Fruit fly (Drosophila melanogaster) whole organism, embryonic: ENCODE results near the gene Gdh.

Experiments used
- Asciz ChIP-seq: fragments of 200-800 bp; sonication (Bioruptor generic); optimal IDR thresholded peaks from 2 replicates; lab custom pipeline; 2017; ENCODE audit warnings: missing biosample characterization, mild to moderate bottlenecking, missing genetic modification characterization, missing genetic modification reagents
- Blimp-1 ChIP-seq: fragments of 200-800 bp; sonication (Bioruptor generic); optimal IDR thresholded peaks from 3 replicates; lab custom pipeline; 2018; ENCODE audit warnings: missing biosample characterization, missing genetic modification characterization, mild to moderate bottlenecking, moderate library complexity, missing genetic modification reagents
- CG10543 ChIP-seq: fragments of 200-800 bp; sonication (Bioruptor generic); optimal IDR thresholded peaks from 3 replicates; lab custom pipeline; 2017; ENCODE audit warnings: missing biosample characterization, mild to moderate bottlenecking, missing genetic modification characterization, moderate library complexity
- CG10565 ChIP-seq: fragments of 200-800 bp; sonication (Bioruptor generic); optimal IDR thresholded peaks from 3 replicates; lab custom pipeline; 2016; ENCODE audit warnings: missing biosample characterization, mild to moderate bottlenecking, missing genetic modification characterization
- CG11696 ChIP-seq: fragments of 200-800 bp; sonication (Bioruptor generic); IDR thresholded peaks from 2 replicates; pipeline ENCODE4 v1.3.6; 2022; ENCODE audit warnings: missing biosample characterization, missing genetic modification characterization
- CG12155 ChIP-seq: fragments of 200-800 bp; sonication (Bioruptor generic); optimal IDR thresholded peaks from 3 replicates; lab custom pipeline; 2016; ENCODE audit warnings: missing biosample characterization, missing genetic modification characterization
- CG13424 ChIP-seq: fragments of 200-800 bp; sonication (Bioruptor generic); optimal IDR thresholded peaks from 2 replicates; lab custom pipeline; 2019; ENCODE audit warnings: missing biosample characterization, mild to moderate bottlenecking, missing genetic modification characterization, moderate library complexity
- CG13624 ChIP-seq: fragments of 200-800 bp; sonication (Bioruptor generic); optimal IDR thresholded peaks from 2 replicates; lab custom pipeline; 2016; ENCODE audit warnings: missing biosample characterization, missing genetic modification characterization
- CG15479 ChIP-seq: fragments of 200-800 bp; sonication (Bioruptor generic); optimal IDR thresholded peaks from 3 replicates; lab custom pipeline; 2019; ENCODE audit warnings: missing biosample characterization, mild to moderate bottlenecking, missing genetic modification characterization, moderate library complexity
- CG15601 ChIP-seq: fragments of 200-800 bp; sonication (Bioruptor generic); optimal IDR thresholded peaks from 3 replicates; lab custom pipeline; 2019; ENCODE audit warnings: missing biosample characterization, mild to moderate bottlenecking, missing genetic modification characterization, moderate library complexity
- CG1602 ChIP-seq: fragments of 200-800 bp; sonication (Bioruptor generic); optimal IDR thresholded peaks from 3 replicates; lab custom pipeline; 2016; ENCODE audit warnings: missing biosample characterization, missing genetic modification characterization
- CG2712 ChIP-seq: fragments of 200-800 bp; optimal IDR thresholded peaks from 3 replicates; lab custom pipeline; 2019; ENCODE audit warnings: missing biosample characterization, mild to moderate bottlenecking, missing genetic modification characterization, moderate library complexity
- CG31365 ChIP-seq: fragments of 200-800 bp; sonication (Bioruptor generic); optimal IDR thresholded peaks from 2 replicates; lab custom pipeline; 2018; ENCODE audit warnings: missing biosample characterization, mild to moderate bottlenecking, missing genetic modification characterization
- CG32532 ChIP-seq: fragments of 200-800 bp; sonication (Bioruptor generic); IDR thresholded peaks from 2 replicates; pipeline ENCODE4 v1.3.6; 2022; ENCODE audit warnings: missing biosample characterization, missing genetic modification characterization
- CG43689 ChIP-seq: fragments of 200-800 bp; sonication (Bioruptor generic); IDR thresholded peaks from 2 replicates; pipeline ENCODE4 v1.3.6; 2022; ENCODE audit warnings: missing biosample characterization, missing genetic modification characterization
- CG4424 ChIP-seq: fragments of 200-800 bp; sonication (Bioruptor generic); optimal IDR thresholded peaks from 3 replicates; lab custom pipeline; 2016; ENCODE audit warnings: missing biosample characterization, missing genetic modification characterization
- CG8281 ChIP-seq: fragments of 200-800 bp; sonication (Bioruptor generic); optimal IDR thresholded peaks from 2 replicates; lab custom pipeline; 2018; ENCODE audit warnings: missing biosample characterization, mild to moderate bottlenecking, missing genetic modification characterization, moderate library complexity
- CG9609 ChIP-seq: fragments of 200-800 bp; sonication (Bioruptor generic); optimal IDR thresholded peaks from 3 replicates; lab custom pipeline; 2016; ENCODE audit warnings: missing biosample characterization, missing genetic modification characterization
- Eip74EF ChIP-seq, 2 experiments: fragments of 200-800 bp in 1 of 2; fragments of >200 bp in 1 of 2; sonication (Bioruptor generic) in 1 of 2; optimal IDR thresholded peaks; 2 replicates each; lab custom pipeline; 2017 to 2019; ENCODE audit warnings: missing biosample characterization in 2 of 2, missing genetic modification characterization in 2 of 2, mild to moderate bottlenecking in 1 of 2, moderate library complexity in 1 of 2
- Hr51 ChIP-seq, 2 experiments: fragments of 200-800 bp; sonication (Bioruptor generic); optimal IDR thresholded peaks; 2 replicates in 1 of 2; 3 replicates in 1 of 2; lab custom pipeline; 2016 to 2018; ENCODE audit warnings: missing biosample characterization in 2 of 2, missing genetic modification characterization in 2 of 2, mild to moderate bottlenecking in 1 of 2, moderate library complexity in 1 of 2
- Meics ChIP-seq: fragments of 200-800 bp; sonication (Bioruptor generic); optimal IDR thresholded peaks from 2 replicates; lab custom pipeline; 2017; ENCODE audit warnings: missing biosample characterization, mild to moderate bottlenecking, missing genetic modification characterization
- Nf-YA ChIP-seq: fragments of 200-800 bp; sonication (Bioruptor generic); IDR thresholded peaks from 2 replicates; pipeline ENCODE4 v1.3.6; 2022; ENCODE audit warnings: missing biosample characterization, missing genetic modification characterization
- Nf-YB ChIP-seq: fragments of 200-800 bp; sonication (Bioruptor generic); optimal IDR thresholded peaks from 3 replicates; lab custom pipeline; 2019; ENCODE audit warnings: missing biosample characterization, mild to moderate bottlenecking, missing genetic modification characterization, moderate library complexity
- Nf-YC ChIP-seq: fragments of 200-800 bp; optimal IDR thresholded peaks from 3 replicates; lab custom pipeline; 2019; ENCODE audit warnings: missing biosample characterization, mild to moderate bottlenecking, missing genetic modification characterization, moderate library complexity
- NfI ChIP-seq: fragments of 200-800 bp; sonication (Bioruptor generic); optimal IDR thresholded peaks from 3 replicates; lab custom pipeline; 2018; ENCODE audit warnings: missing biosample characterization, mild to moderate bottlenecking, missing genetic modification characterization, moderate library complexity
- Tbp ChIP-seq: fragments of >200 bp; optimal IDR thresholded peaks from 2 replicates; lab custom pipeline; 2018; ENCODE audit warnings: missing biosample characterization, missing genetic modification characterization
- ac ChIP-seq: fragments of 200-800 bp; sonication (Bioruptor generic); optimal IDR thresholded peaks from 3 replicates; lab custom pipeline; 2017; ENCODE audit warnings: missing biosample characterization, mild to moderate bottlenecking, missing genetic modification characterization
- ase ChIP-seq: fragments of 200-800 bp; sonication (Bioruptor generic); IDR thresholded peaks from 3 replicates; pipeline ENCODE4 v1.3.6; 2022; ENCODE audit warnings: missing biosample characterization, missing genetic modification characterization
- az2 ChIP-seq: fragments of 200-800 bp; sonication (Bioruptor generic); optimal IDR thresholded peaks from 3 replicates; lab custom pipeline; 2016; ENCODE audit warnings: missing biosample characterization, missing genetic modification characterization
- br ChIP-seq: fragments of >200 bp; optimal IDR thresholded peaks from 2 replicates; lab custom pipeline; 2017
- chinmo ChIP-seq: fragments of 200-800 bp; sonication (Bioruptor generic); IDR thresholded peaks from 4 replicates; pipeline ENCODE4 v1.3.6; 2022; ENCODE audit warnings: missing biosample characterization, missing genetic modification characterization; ENCODE audit not compliant: partially characterized antibody
- chn ChIP-seq: fragments of 200-800 bp; sonication (Bioruptor generic); optimal IDR thresholded peaks from 2 replicates; lab custom pipeline; 2016; ENCODE audit warnings: missing biosample characterization, missing genetic modification characterization
- ftz-f1 ChIP-seq: fragments of 200-800 bp; sonication (Bioruptor generic); optimal IDR thresholded peaks from 2 replicates; lab custom pipeline; 2016; ENCODE audit warnings: missing biosample characterization, missing genetic modification characterization
- gce ChIP-seq: fragments of 200-800 bp; sonication (Bioruptor generic); IDR thresholded peaks from 3 replicates; pipeline ENCODE4 v1.3.6; 2022; ENCODE audit warnings: missing biosample characterization, missing genetic modification characterization
- gem ChIP-seq: fragments of 200-800 bp; sonication (Bioruptor generic); optimal IDR thresholded peaks from 2 replicates; lab custom pipeline; 2019; ENCODE audit warnings: missing biosample characterization, mild to moderate bottlenecking, missing genetic modification characterization, moderate library complexity
- gro ChIP-seq: fragments of 200-800 bp; sonication (Bioruptor generic); optimal IDR thresholded peaks from 2 replicates; lab custom pipeline; 2016; ENCODE audit warnings: missing biosample characterization, missing genetic modification characterization
- ham ChIP-seq: fragments of 200-800 bp; sonication (Bioruptor generic); IDR thresholded peaks from 2 replicates; pipeline ENCODE4 v1.3.6; 2022; ENCODE audit warnings: missing biosample characterization, missing genetic modification characterization
- lilli ChIP-seq: fragments of 200-800 bp; sonication (Bioruptor generic); optimal IDR thresholded peaks from 3 replicates; lab custom pipeline; 2016; ENCODE audit warnings: missing biosample characterization, missing genetic modification characterization
- luna ChIP-seq: fragments of 200-800 bp; sonication (Bioruptor generic); optimal IDR thresholded peaks from 2 replicates; lab custom pipeline; 2016; ENCODE audit warnings: missing biosample characterization, missing genetic modification characterization
- nerfin-1 ChIP-seq: fragments of 200-800 bp; sonication (Bioruptor generic); optimal IDR thresholded peaks from 3 replicates; lab custom pipeline; 2019; ENCODE audit warnings: missing biosample characterization, mild to moderate bottlenecking, missing genetic modification characterization, moderate library complexity
- peb ChIP-seq: fragments of 200-800 bp; sonication (Bioruptor generic); IDR thresholded peaks from 2 replicates; pipeline ENCODE4 v1.3.6; 2022; ENCODE audit warnings: missing biosample characterization, missing genetic modification characterization
- pfk ChIP-seq: fragments of 200-800 bp; sonication (Bioruptor generic); optimal IDR thresholded peaks from 2 replicates; lab custom pipeline; 2018; ENCODE audit warnings: missing biosample characterization, mild to moderate bottlenecking, missing genetic modification characterization, moderate library complexity
- pros ChIP-seq: fragments of 200-800 bp; sonication (Bioruptor generic); optimal IDR thresholded peaks from 3 replicates; lab custom pipeline; 2019; ENCODE audit warnings: missing biosample characterization, mild to moderate bottlenecking, missing genetic modification characterization, moderate library complexity
- pzg ChIP-seq: fragments of 200-800 bp; sonication (Bioruptor generic); optimal IDR thresholded peaks from 3 replicates; lab custom pipeline; 2018; ENCODE audit warnings: missing biosample characterization, mild to moderate bottlenecking, missing genetic modification characterization, moderate library complexity
- ranshi ChIP-seq: fragments of 200-800 bp; sonication (Bioruptor generic); IDR thresholded peaks from 2 replicates; pipeline ENCODE4 v1.3.6; 2022; ENCODE audit warnings: missing biosample characterization, missing genetic modification characterization
- rib ChIP-seq: fragments of 200-800 bp; sonication (Bioruptor generic); IDR thresholded peaks from 2 replicates; pipeline ENCODE4 v1.3.6; 2022; ENCODE audit warnings: missing biosample characterization, missing genetic modification characterization
- sim ChIP-seq: fragments of 200-800 bp; sonication (Bioruptor generic); IDR thresholded peaks from 2 replicates; pipeline ENCODE4 v1.3.6; 2022; ENCODE audit warnings: missing biosample characterization, missing genetic modification characterization
- unpg ChIP-seq: fragments of 200-800 bp; sonication (Bioruptor generic); optimal IDR thresholded peaks from 3 replicates; lab custom pipeline; 2018; ENCODE audit warnings: missing biosample characterization, mild to moderate bottlenecking, missing genetic modification characterization, moderate library complexity
- vvl ChIP-seq: fragments of 200-800 bp; sonication (Bioruptor generic); IDR thresholded peaks from 2 replicates; pipeline ENCODE4 v1.3.6; 2022; ENCODE audit warnings: missing biosample characterization, missing genetic modification characterization

The Gdh gene

DNA sequence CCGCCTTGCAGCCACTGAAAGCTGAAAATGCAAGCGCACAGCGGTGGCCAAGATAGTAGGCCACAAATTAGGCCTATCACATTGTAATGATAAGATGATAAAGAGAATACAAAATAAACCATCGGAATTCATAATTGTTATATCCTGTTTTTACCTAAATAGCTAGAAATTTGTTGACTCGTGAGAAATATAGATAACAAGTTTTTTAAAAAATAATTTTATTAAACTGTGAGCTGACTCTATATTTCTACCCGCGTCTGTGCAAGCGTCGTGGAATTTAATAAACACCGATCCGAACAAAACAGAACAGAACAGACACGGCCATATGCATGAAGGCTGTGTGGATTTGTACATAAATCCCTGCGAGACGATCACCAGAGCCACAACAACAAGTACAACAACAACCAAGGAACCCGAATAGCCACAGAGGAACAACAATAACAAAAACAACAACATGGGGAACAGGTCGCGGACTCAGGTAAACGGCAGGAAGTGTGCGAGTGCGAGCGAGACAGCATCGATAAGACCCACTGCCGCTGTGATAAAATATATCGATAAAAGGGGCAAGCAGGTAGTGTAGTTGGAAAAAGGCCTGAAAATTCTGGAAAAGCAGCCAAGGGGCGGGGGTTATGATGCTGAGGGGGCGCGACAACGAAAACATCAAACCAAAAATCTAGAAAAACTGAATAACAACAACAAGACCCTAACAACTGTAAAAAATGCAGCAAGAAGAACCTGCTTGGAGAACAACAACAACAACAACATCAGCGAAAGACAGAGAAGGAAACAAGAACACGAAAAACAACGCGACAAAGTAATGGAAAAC lies 56.4 kb downstream of the Gdh start (continued):
- TF ChIP-seq Meics (GFP tag; lab: Kevin White, UChicago) (peak; percentile 72), peb (GFP tag; lab: Robert Waterston, UW) (peak; percentile 87), luna (GFP tag; lab: Kevin White, UChicago) (no peak), az2 (GFP tag; lab: Kevin White, UChicago) (peak; percentile 90), pzg (GFP tag; lab: Kevin White, UChicago) (no peak), Blimp-1 (GFP tag; lab: Kevin White, UChicago) (peak; percentile 92), pros (GFP tag; lab: Kevin White, UChicago) (peak; percentile 70), gro (GFP tag; lab: Kevin White, UChicago) (peak; percentile 6), Hr51 (GFP tag; optimal IDR thresholded peaks at IDR 0.05; lab: Kevin White, UChicago) (peak; percentile 61 to 89), unpg (peak; percentile 92), lilli (peak; percentile 73), CG10543 (GFP tag; lab: Kevin White, UChicago) (peak; percentile 30), CG8281 (tag; lab: Kevin White, UChicago) (peak; percentile 55), rib (GFP tag; lab: Robert Waterston, UW) (no peak; the same call in 1 of the 2 replicates), CG15601 (tag; lab: Kevin White, UChicago) (peak; percentile 92), Tbp (GFP tag; lab: Kevin White, UChicago) (no peak), gce (GFP tag; lab: Robert Waterston, UW) (peak; percentile 77; the same call in 2 of the 3 replicates), ftz-f1 (GFP tag; lab: Kevin White, UChicago) (peak; percentile 2), CG32532 (GFP tag; lab: Robert Waterston, UW) (peak; percentile 73), ac (peak; percentile 94), CG12155 (peak; percentile 71), Nf-YA (peak; percentile 62), CG13624 (GFP tag; lab: Kevin White, UChicago) (peak; percentile 29), Asciz (GFP tag; lab: Kevin White, UChicago) (peak; percentile 84), CG1602 (GFP tag; lab: Kevin White, UChicago) (peak; percentile 83), ase (GFP tag; lab: Robert Waterston, UW) (peak; percentile 78; the same call in 2 of the 3 replicates), sim (GFP tag; lab: Robert Waterston, UW) (peak; percentile 83), CG43689 (peak; percentile 45; the same call in 1 of the 2 replicates), vvl (GFP tag; lab: Robert Waterston, UW) (peak; percentile 89), NfI (peak; percentile 73), chinmo (GFP tag; lab: Robert Waterston, UW) (no peak), chn (peak; percentile 79), CG15479 (GFP tag; lab: Kevin White, UChicago) (peak; percentile 45), Nf-YB (peak; percentile 74), CG4424 (peak; percentile 88), CG13424 (peak; percentile 89), Eip74EF (GFP tag; optimal IDR thresholded peaks at IDR 0.05; lab: Kevin White, UChicago) (peak in 1 of 2 experiments; percentile 81), CG31365 (tag; lab: Kevin White, UChicago) (no peak), CG9609 (peak; percentile 64), br (lab: Kevin White, UChicago) (no peak), nerfin-1 (tag; lab: Kevin White, UChicago) (peak; percentile 91), ham (GFP tag; lab: Robert Waterston, UW) (no peak), CG10565 (GFP tag; lab: Kevin White, UChicago) (peak; percentile 41), pfk (GFP tag; lab: Kevin White, UChicago) (no peak), ranshi (GFP tag; lab: Robert Waterston, UW) (peak; percentile 81), CG2712 (tag; lab: Kevin White, UChicago) (peak; percentile 95), gem (tag; lab: Kevin White, UChicago) (peak; percentile 93), Nf-YC (tag; lab: Kevin White, UChicago) (peak; percentile 55), CG11696 (GFP tag; lab: Robert Waterston, UW) (peak; percentile 99)
